Worm (Caenorhabditis elegans): ENCODE measurements around the gene zip-12.

DNA sequence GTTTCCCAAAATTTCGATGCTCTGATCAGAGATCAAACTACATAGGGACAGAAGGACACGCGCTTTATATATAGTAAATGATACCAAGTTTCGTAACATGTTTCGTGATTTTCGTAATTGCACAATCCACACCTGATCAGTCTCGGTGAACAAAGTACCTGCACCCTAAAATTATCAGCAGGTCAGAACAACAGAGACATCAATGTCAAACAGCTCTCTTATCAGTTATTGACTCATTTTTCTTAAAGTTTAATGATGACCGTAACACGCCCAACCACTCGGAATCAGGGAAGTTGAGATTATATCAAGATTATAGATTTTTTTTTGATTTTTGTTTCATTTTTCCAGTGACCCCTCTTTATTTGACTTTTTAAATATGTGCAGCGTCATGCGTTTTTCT, 10.2 kb upstream of the zip-12 start:
- TF ChIP-seq atf-7 (tag; optimal IDR thresholded peaks at IDR 0.05) (no peak), tlf-1 (GFP tag; optimal IDR thresholded peaks at IDR 0.05) (no peak), T26A5.8 (tag; optimal IDR thresholded peaks at IDR 0.05) (no peak), bed-1 (GFP tag; IDR thresholded peaks at IDR 0.05) (no peak), lsy-27 (tag; optimal IDR thresholded peaks at IDR 0.05; ENCODE audit: borderline replicate concordance, insufficient read depth) (no peak), ztf-22 (GFP tag; optimal IDR thresholded peaks at IDR 0.05) (no peak), B0019.2 (GFP tag; conservative IDR thresholded peaks at IDR 0.05) (no peak), ets-4 (GFP tag; optimal IDR thresholded peaks at IDR 0.05) (no peak), madf-6 (GFP tag; IDR thresholded peaks at IDR 0.05) (no peak)
